Worm (Caenorhabditis elegans): ENCODE data around the gene ZK287.4.

The ZK287.4 gene

DNA sequence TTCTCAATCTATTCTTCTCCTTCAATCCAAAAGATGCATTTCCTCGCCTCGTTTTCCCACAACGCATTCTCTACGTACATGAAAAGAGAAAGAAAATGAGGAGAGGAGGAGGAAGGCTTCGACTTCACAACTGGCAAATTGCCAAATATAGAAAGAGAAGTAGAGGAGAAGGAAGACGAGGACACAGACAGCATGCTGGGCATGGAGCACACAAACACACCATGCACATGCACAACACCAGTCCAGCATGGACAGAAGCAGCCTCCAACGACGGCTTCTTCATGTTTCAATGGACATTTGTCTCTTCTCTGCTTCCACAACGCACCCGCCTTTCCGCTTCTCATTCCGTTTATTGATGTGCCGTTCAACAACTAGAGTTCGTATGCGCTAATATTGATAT lies 20.8 kb downstream of the ZK287.4 start:
- TF ChIP-seq che-1 (tag; optimal IDR thresholded peaks at IDR 0.05), result no peak
- TF ChIP-seq T23F11.4 (GFP tag; optimal IDR thresholded peaks at IDR 0.05), result no peak
- peak; percentile 82 for TF ChIP-seq ceh-31 (tag; optimal IDR thresholded peaks at IDR 0.05)
- no peak for TF ChIP-seq K09A11.1 (tag; optimal IDR thresholded peaks at IDR 0.05; ENCODE audit: insufficient read depth)
- no peak for TF ChIP-seq ztf-16 (tag; optimal IDR thresholded peaks at IDR 0.05)
- TF ChIP-seq nfya-1 (tag; optimal IDR thresholded peaks at IDR 0.05), result peak; percentile 56
- TF ChIP-seq tbx-2 (tag; optimal IDR thresholded peaks at IDR 0.05), result peak; percentile 44
- no peak for TF ChIP-seq nhr-232 (tag; optimal IDR thresholded peaks at IDR 0.05)
- peak; percentile 39 for TF ChIP-seq ceh-19 (GFP tag; optimal IDR thresholded peaks at IDR 0.05)
- TF ChIP-seq pha-2 (tag; optimal IDR thresholded peaks at IDR 0.05), result no peak
- TF ChIP-seq ceh-9 (tag; optimal IDR thresholded peaks at IDR 0.05), result no peak
- TF ChIP-seq ceh-34 (tag; optimal IDR thresholded peaks at IDR 0.05), result no peak
- TF ChIP-seq syd-9 (tag; optimal IDR thresholded peaks at IDR 0.05), result no peak
- TF ChIP-seq lim-6 (tag; optimal IDR thresholded peaks at IDR 0.05), result no peak
- TF ChIP-seq pax-1 (tag; optimal IDR thresholded peaks at IDR 0.05), result no peak
- TF ChIP-seq unc-55 (GFP tag; optimal IDR thresholded peaks at IDR 0.05), result no peak
- no peak for TF ChIP-seq nhr-11 (tag; optimal IDR thresholded peaks at IDR 0.05)
- no peak for TF ChIP-seq hlh-13 (GFP tag; optimal IDR thresholded peaks at IDR 0.05)
- no peak for TF ChIP-seq ama-1 (optimal IDR thresholded peaks at IDR 0.05)
- no peak for TF ChIP-seq sox-4 (tag; optimal IDR thresholded peaks at IDR 0.05)
- no peak for TF ChIP-seq K02D7.2 (tag; optimal IDR thresholded peaks at IDR 0.05)
- no peak for TF ChIP-seq ceh-45 (GFP tag; IDR thresholded peaks at IDR 0.05)
- peak; percentile 18 for TF ChIP-seq unc-86 (tag; optimal IDR thresholded peaks at IDR 0.05)
- TF ChIP-seq hlh-15 (tag; optimal IDR thresholded peaks at IDR 0.05), result no peak
- no peak for TF ChIP-seq unc-3 (GFP tag; conservative IDR thresholded peaks at IDR 0.05)
- no peak for TF ChIP-seq unc-3 (tag; optimal IDR thresholded peaks at IDR 0.05)
- TF ChIP-seq rnt-1 (tag; optimal IDR thresholded peaks at IDR 0.05), result no peak
- no peak for TF ChIP-seq elt-4 (tag; optimal IDR thresholded peaks at IDR 0.05)
- no peak for TF ChIP-seq C38D4.7 (GFP tag; optimal IDR thresholded peaks at IDR 0.05)
- TF ChIP-seq ceh-22 (tag; optimal IDR thresholded peaks at IDR 0.05), result no peak
- TF ChIP-seq ceh-24 (tag; optimal IDR thresholded peaks at IDR 0.05), result no peak
- peak; percentile 14 for TF ChIP-seq unc-42 (tag; optimal IDR thresholded peaks at IDR 0.05)
- TF ChIP-seq Y22D7AL.16 (tag; optimal IDR thresholded peaks at IDR 0.05), result no peak
- TF ChIP-seq madf-2 (tag; optimal IDR thresholded peaks at IDR 0.05), result no peak
- TF ChIP-seq gmeb-2 (tag; optimal IDR thresholded peaks at IDR 0.05), result no peak
- peak; percentile 30 for TF ChIP-seq ceh-48 (tag; optimal IDR thresholded peaks at IDR 0.05)
- TF ChIP-seq mec-3 (tag; optimal IDR thresholded peaks at IDR 0.05; ENCODE audit: borderline replicate concordance), result no peak
- no peak for TF ChIP-seq ttx-3 (tag; optimal IDR thresholded peaks at IDR 0.05)
- no peak for TF ChIP-seq fkh-10 (GFP tag; optimal IDR thresholded peaks at IDR 0.05)
- no peak for TF ChIP-seq pag-3 (tag; optimal IDR thresholded peaks at IDR 0.05; ENCODE audit: borderline replicate concordance)
- peak; percentile 0 for TF ChIP-seq ref-2 (tag; optimal IDR thresholded peaks at IDR 0.05)

ce11 chrV:9663948-9664347 lies 21.5 kb downstream of the ZK287.4 start:
- TF ChIP-seq K02D7.2 (tag; optimal IDR thresholded peaks at IDR 0.05) (no peak), che-1 (tag; optimal IDR thresholded peaks at IDR 0.05) (no peak), tbx-7 (tag; optimal IDR thresholded peaks at IDR 0.05) (no peak), ceh-48 (tag; optimal IDR thresholded peaks at IDR 0.05) (no peak), Y22D7AL.16 (tag; optimal IDR thresholded peaks at IDR 0.05) (no peak), ceh-14 (tag; optimal IDR thresholded peaks at IDR 0.05) (peak; percentile 1), unc-42 (tag; optimal IDR thresholded peaks at IDR 0.05) (peak; percentile 45), pqm-1 (tag; optimal IDR thresholded peaks at IDR 0.05) (no peak), unc-3 (GFP tag; conservative IDR thresholded peaks at IDR 0.05) (no peak), unc-3 (tag; optimal IDR thresholded peaks at IDR 0.05) (no peak), fax-1 (tag; optimal IDR thresholded peaks at IDR 0.05) (no peak), npax-4 (tag; optimal IDR thresholded peaks at IDR 0.05) (no peak)

Measured in whole organism, late embryonic.